Worm (Caenorhabditis elegans): ENCODE results near the gene F55B11.4.

Gene F55B11.4

ce11 chrIV:14413386-14413785 lies 17.3 kb downstream of the F55B11.4 start (continued):
- no peak for TF ChIP-seq mdt-29 (GFP tag; IDR thresholded peaks at IDR 0.05)
- no peak for TF ChIP-seq ZK546.5 (tag; optimal IDR thresholded peaks at IDR 0.05)

ce11 chrIV:14412655-14413054 lies 18.1 kb downstream of the F55B11.4 start, which contains the start of gene xdh-1:
TSS of gene xdh-1 (minus strand) at chrIV:14412894.
- TF ChIP-seq unc-62 (GFP tag; optimal IDR thresholded peaks at IDR 0.05 in 1 of 2) (no peak), unc-62 (tag; optimal IDR thresholded peaks at IDR 0.05) (no peak), ztf-7 (tag; optimal IDR thresholded peaks at IDR 0.05) (peak; percentile 84), nhr-237 (tag; optimal IDR thresholded peaks at IDR 0.05) (no peak), gei-8 (GFP tag; optimal IDR thresholded peaks at IDR 0.05) (no peak), snpc-1.2 (GFP tag; IDR thresholded peaks at IDR 0.05) (peak; percentile 47), lsy-2 (tag; optimal IDR thresholded peaks at IDR 0.05) (no peak)

DNA sequence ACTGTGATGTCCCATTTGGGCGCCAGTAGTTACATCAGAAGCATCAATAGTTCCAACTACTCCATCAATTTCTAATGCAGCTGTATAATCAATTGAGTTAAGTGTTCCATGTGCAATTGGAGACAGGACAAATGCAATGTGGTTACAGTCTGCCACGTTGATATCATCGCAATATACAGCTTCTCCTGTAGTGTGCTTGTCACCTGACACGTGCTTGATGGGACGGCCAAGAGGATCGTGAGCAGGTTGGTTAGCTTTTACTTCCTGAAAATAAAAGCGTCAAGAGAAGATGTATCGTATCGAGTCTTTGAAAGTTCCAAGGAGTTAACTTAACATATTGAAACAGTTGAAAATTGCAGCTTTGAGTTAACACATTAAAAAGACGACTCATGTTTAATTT lies 22.2 kb downstream of the F55B11.4 start:
- TF ChIP-seq snpc-1.2 (GFP tag; IDR thresholded peaks at IDR 0.05) (peak; percentile 64), nhr-28 (tag; optimal IDR thresholded peaks at IDR 0.05) (no peak), lir-3 (tag; optimal IDR thresholded peaks at IDR 0.05) (no peak), Y75B8A.6 (GFP tag; IDR thresholded peaks at IDR 0.05) (no peak)

DNA sequence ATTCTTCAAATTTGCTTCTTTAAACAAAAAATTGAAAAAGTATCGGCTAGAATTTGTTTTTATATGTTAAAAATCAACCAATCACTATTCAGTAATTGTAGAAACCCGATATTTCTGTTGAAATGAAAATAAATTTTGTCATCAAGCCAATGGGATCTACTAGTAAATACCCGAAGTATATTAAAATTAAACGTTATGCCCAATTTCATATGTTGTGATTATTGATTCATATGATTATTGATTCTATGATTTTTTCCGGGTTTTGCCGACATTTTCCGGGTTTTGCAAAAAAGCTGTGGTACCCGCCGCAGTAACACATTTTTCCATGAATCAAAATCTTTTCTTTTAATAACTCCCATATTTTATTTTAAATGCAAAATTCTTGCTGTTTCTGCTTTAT lies 35.2 kb downstream of the F55B11.4 start:
- peak; percentile 90 for TF ChIP-seq aha-1 (tag)
- TF ChIP-seq unc-39 (tag; optimal IDR thresholded peaks at IDR 0.05) = no peak

- no peak for TF ChIP-seq nhr-28 (tag; optimal IDR thresholded peaks at IDR 0.05)
- TF ChIP-seq snpc-1.2 (GFP tag; IDR thresholded peaks at IDR 0.05) = peak; percentile 70; the same call in 1 of the 2 replicates
- TF ChIP-seq unc-62 (GFP tag; optimal IDR thresholded peaks at IDR 0.05 in 1 of 2) = peak in 1 of 2 experiments; percentile 60
- no peak for TF ChIP-seq unc-62 (tag; optimal IDR thresholded peaks at IDR 0.05)
- TF ChIP-seq daf-19 (GFP tag; conservative IDR thresholded peaks at IDR 0.05) = no peak
These were observed 35.9 kb downstream of the F55B11.4 start for ce11 chrIV:14394812-14395211.

DNA sequence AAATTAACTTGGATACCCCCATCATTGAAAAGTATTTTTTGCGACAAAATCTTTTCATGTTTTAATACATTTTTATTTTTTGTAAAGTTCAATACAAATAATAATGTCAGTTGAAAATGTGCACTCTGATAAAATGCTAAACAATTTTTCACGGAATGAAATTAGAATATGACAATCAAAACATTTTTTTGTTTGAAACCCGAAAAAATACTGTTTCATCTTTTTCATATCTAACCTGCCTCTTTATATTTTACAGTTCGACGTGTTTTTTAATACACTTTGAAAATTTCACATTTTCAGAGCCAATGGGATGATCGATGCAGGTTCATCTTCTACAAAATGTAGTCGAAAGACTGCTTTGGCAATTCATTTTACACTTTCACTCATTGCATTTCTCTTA lies 36.9 kb downstream of the F55B11.4 start, which contains the start of gene clc-8:
Gene clc-8, plus strand, starts transcription at position 301 of the 400 bp plus-strand sequence.
- TF ChIP-seq vab-7 (GFP tag; IDR thresholded peaks at IDR 0.05) (no peak), ceh-28 (tag; optimal IDR thresholded peaks at IDR 0.05) (no peak), nhr-111 (GFP tag; optimal IDR thresholded peaks at IDR 0.05) (no peak), rbr-2 (tag; optimal IDR thresholded peaks at IDR 0.05) (no peak), hif-1 (tag; optimal IDR thresholded peaks at IDR 0.05) (no peak), nhr-6 (tag; optimal IDR thresholded peaks at IDR 0.05) (no peak), T26A8.4 (GFP tag; IDR thresholded peaks at IDR 0.05) (no peak), lin-39 (tag; optimal IDR thresholded peaks at IDR 0.05) (no peak), zip-2 (tag; optimal IDR thresholded peaks at IDR 0.05) (no peak), nhr-48 (tag; optimal IDR thresholded peaks at IDR 0.05) (no peak), madf-5 (GFP tag; IDR thresholded peaks at IDR 0.05) (no peak), ces-1 (GFP tag; optimal IDR thresholded peaks at IDR 0.05) (no peak), mes-2 (tag; optimal IDR thresholded peaks at IDR 0.05; ENCODE audit: poor library complexity, severe bottlenecking) (no peak), lin-1 (GFP tag; IDR thresholded peaks at IDR 0.05) (no peak), dve-1 (tag; optimal IDR thresholded peaks at IDR 0.05; ENCODE audit: insufficient read depth) (no peak), ceh-32 (tag; optimal IDR thresholded peaks at IDR 0.05; ENCODE audit: poor library complexity) (no peak), daf-19 (GFP tag; conservative IDR thresholded peaks at IDR 0.05) (no peak), egl-27 (tag; optimal IDR thresholded peaks at IDR 0.05) (no peak)
